Fruit fly (Drosophila melanogaster): ENCODE measurements around the gene Phf5a.

Gene Phf5a

dm6 chr2L:6494405-6494816 lies 3.8 kb upstream of the Phf5a start, which contains the start of gene CG9547 (continued):
- TF ChIP-seq CG6854 (GFP tag; optimal IDR thresholded peaks at IDR 0.05) (peak; percentile 38), HLHmδ (GFP tag; optimal IDR thresholded peaks at IDR 0.05) (no peak), Hmr (GFP tag; optimal IDR thresholded peaks at IDR 0.05) (peak; percentile 48), Aef1 (GFP tag; IDR thresholded peaks at IDR 0.05) (no peak), CG4617 (GFP tag; optimal IDR thresholded peaks at IDR 0.05; ENCODE audit: borderline replicate concordance) (no peak), CG11696 (GFP tag; IDR thresholded peaks at IDR 0.05) (no peak), pita (GFP tag; optimal IDR thresholded peaks at IDR 0.05) (no peak), CG2120 (GFP tag; optimal IDR thresholded peaks at IDR 0.05) (no peak), Fer3 (tag; optimal IDR thresholded peaks at IDR 0.05) (peak; percentile 9), CG34376 (GFP tag; optimal IDR thresholded peaks at IDR 0.05) (peak; percentile 94), Adf1 (GFP tag; IDR thresholded peaks at IDR 0.05) (peak; percentile 37; the same call in 1 of the 2 replicates), Eip74EF (GFP tag; optimal IDR thresholded peaks at IDR 0.05) (peak in 1 of 2 experiments; percentile 51), Dp (GFP tag; optimal IDR thresholded peaks at IDR 0.05) (no peak), br (optimal IDR thresholded peaks at IDR 0.05) (no peak), CG6689 (GFP tag; IDR thresholded peaks at IDR 0.05) (no peak), Kr (GFP tag; optimal IDR thresholded peaks at IDR 0.05) (no peak), tna (GFP tag; IDR thresholded peaks at IDR 0.05; ENCODE audit: partially characterized antibody) (no peak), CG1832 (GFP tag; optimal IDR thresholded peaks at IDR 0.05) (no peak), CG32767 (GFP tag; IDR thresholded peaks at IDR 0.05) (no peak), CG1603 (tag; optimal IDR thresholded peaks at IDR 0.05) (no peak), dm (GFP tag; optimal IDR thresholded peaks at IDR 0.05) (no peak), Dad (GFP tag; optimal IDR thresholded peaks at IDR 0.05) (no peak), Mes4 (GFP tag; optimal IDR thresholded peaks at IDR 0.05) (no peak), CG11723 (GFP tag; optimal IDR thresholded peaks at IDR 0.05) (no peak), CG15601 (tag; optimal IDR thresholded peaks at IDR 0.05) (no peak), Nf-YA (GFP tag; IDR thresholded peaks at IDR 0.05) (no peak), bab2 (GFP tag; optimal IDR thresholded peaks at IDR 0.05) (no peak), fd96Cb (tag; optimal IDR thresholded peaks at IDR 0.05) (no peak), otp (GFP tag; IDR thresholded peaks at IDR 0.05) (no peak), Dfd (GFP tag; optimal IDR thresholded peaks at IDR 0.05) (no peak), CrebB (tag; optimal IDR thresholded peaks at IDR 0.05) (peak; percentile 29), wek (GFP tag; optimal IDR thresholded peaks at IDR 0.05) (peak; percentile 31), CG17359 (tag; optimal IDR thresholded peaks at IDR 0.05) (no peak), CG9876 (GFP tag; optimal IDR thresholded peaks at IDR 0.05) (no peak), CG1233 (GFP tag; optimal IDR thresholded peaks at IDR 0.05) (no peak), CG5180 (GFP tag; optimal IDR thresholded peaks at IDR 0.05) (peak; percentile 39), Doc2 (GFP tag; IDR thresholded peaks at IDR 0.05) (no peak), CG11504 (tag; optimal IDR thresholded peaks at IDR 0.05) (no peak), Lhr (GFP tag; optimal IDR thresholded peaks at IDR 0.05) (no peak), Fer1 (GFP tag; optimal IDR thresholded peaks at IDR 0.05) (peak; percentile 69), ttk (GFP tag; IDR thresholded peaks at IDR 0.05) (no peak), lmd (GFP tag; IDR thresholded peaks at IDR 0.05) (no peak), CG6683 (GFP tag; optimal IDR thresholded peaks at IDR 0.05) (no peak), org-1 (GFP tag; optimal IDR thresholded peaks at IDR 0.05) (no peak), CG7786 (GFP tag; optimal IDR thresholded peaks at IDR 0.05) (no peak), CG18619 (GFP tag; optimal IDR thresholded peaks at IDR 0.05) (no peak), CG14441 (GFP tag; IDR thresholded peaks at IDR 0.05) (no peak), insv (GFP tag; optimal IDR thresholded peaks at IDR 0.05) (no peak), Doc3 (GFP tag; IDR thresholded peaks at IDR 0.05; ENCODE audit: partially characterized antibody) (no peak), CkIIα-i1 (GFP tag; IDR thresholded peaks at IDR 0.05) (no peak), crp (GFP tag; optimal IDR thresholded peaks at IDR 0.05) (peak in 1 of 2 experiments; percentile 68)
